Fruit fly (Drosophila melanogaster) whole organism: Measurements from ENCODE around the gene Cyp313a4.

Source experiments
- CG8478 ChIP-seq: fragments of >200 bp; optimal IDR thresholded peaks from 2 replicates; lab custom pipeline; 2018; ENCODE audit warnings: inconsistent platforms
- Dll ChIP-seq: fragments of >200 bp; optimal IDR thresholded peaks from 2 replicates; lab custom pipeline; 2017
- EcR ChIP-seq, 2 experiments: fragments of >200 bp; optimal IDR thresholded peaks; 2 replicates each; lab custom pipeline; 2017; ENCODE audit warnings: missing biosample characterization in 2 of 2, missing genetic modification characterization in 2 of 2, missing genetic modification reagents in 2 of 2
- pan ChIP-seq: fragments of >200 bp; optimal IDR thresholded peaks from 2 replicates; lab custom pipeline; 2017
- psq ChIP-seq: fragments of >200 bp; optimal IDR thresholded peaks from 2 replicates; lab custom pipeline; 2017
- usp ChIP-seq: fragments of >200 bp; optimal IDR thresholded peaks from 2 replicates; lab custom pipeline; 2017; ENCODE audit warnings: missing biosample characterization, missing genetic modification characterization, mixed read lengths

Gene Cyp313a4

DNA sequence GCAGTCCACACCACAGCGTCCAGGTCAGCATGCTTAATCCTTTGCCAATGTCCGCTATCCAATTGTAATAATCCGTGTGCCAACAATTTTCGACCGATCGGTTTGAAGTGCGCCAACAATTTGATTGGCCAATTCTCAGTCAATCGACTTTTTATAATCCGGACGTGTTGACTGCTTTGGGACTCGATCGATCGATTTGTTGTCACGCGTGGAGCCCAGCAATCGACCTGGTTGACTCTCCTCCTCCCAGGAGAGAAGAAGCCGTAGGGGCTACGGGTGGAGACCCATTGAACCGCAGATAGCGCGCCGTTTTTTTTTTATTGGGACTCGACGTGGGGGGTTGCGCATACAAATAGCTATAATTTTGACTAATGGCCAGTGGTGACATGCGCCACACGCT lies at the start of gene Cyp313a4:
TSS of gene Cyp313a4 (minus strand) at position 101 of the 400 bp plus-strand sequence.
- TF ChIP-seq CG8478 (lab: Kevin White, UChicago), result no peak
- no peak for TF ChIP-seq pan (lab: Kevin White, UChicago)
- no peak for TF ChIP-seq Dll (lab: Kevin White, UChicago)
- no peak for TF ChIP-seq usp (GFP tag; lab: Kevin White, UChicago)
- no peak for TF ChIP-seq EcR (GFP tag; optimal IDR thresholded peaks at IDR 0.05; lab: Kevin White, UChicago)
- TF ChIP-seq psq, result no peak

DNA sequence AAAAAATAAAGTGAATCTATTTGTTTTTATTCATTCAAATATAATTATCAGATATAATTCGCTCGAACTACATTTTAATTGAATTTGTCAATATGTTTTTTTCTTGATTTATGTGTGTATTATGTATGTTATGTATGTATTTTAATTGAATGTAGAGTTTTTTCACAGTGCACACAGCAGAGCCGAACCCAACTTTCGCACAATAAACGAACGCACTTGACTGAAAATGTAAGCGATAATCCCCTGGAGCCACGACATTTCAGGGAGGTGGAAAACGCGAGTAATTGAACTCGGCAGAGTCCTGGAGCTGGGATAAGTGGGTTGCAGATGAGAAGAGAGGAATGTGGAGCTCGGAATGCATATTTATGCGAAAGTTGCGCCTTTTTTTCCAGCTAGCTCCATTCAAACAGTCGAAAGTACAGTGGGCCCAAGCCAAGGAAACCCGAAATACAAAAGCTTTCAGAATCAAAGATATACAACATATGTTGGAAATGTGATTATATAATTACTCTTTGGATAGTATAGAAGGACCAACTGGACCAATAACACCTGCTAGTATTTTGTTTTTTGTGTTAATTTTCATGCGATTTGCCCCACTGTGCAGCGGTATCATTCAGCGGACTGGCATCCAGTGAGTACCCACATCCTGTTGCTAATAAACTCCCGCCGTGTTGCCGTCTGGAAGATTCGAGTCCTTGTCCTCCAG lies 46.9 kb upstream of the Cyp313a4 start:
- TF ChIP-seq pan (lab: Kevin White, UChicago) (no peak), EcR (GFP tag; optimal IDR thresholded peaks at IDR 0.05; lab: Kevin White, UChicago) (no peak), usp (GFP tag; lab: Kevin White, UChicago) (no peak), CG8478 (lab: Kevin White, UChicago) (no peak), Dll (lab: Kevin White, UChicago) (no peak), psq (no peak)

- TF ChIP-seq Dll (lab: Kevin White, UChicago) (no peak), usp (GFP tag; lab: Kevin White, UChicago) (no peak), psq (no peak), CG8478 (lab: Kevin White, UChicago) (no peak), pan (lab: Kevin White, UChicago) (no peak), EcR (GFP tag; optimal IDR thresholded peaks at IDR 0.05; lab: Kevin White, UChicago) (no peak)
These were observed 42.6 kb upstream of the Cyp313a4 start for dm6 chr3R:12723759-12724158.

dm6 chr3R:12722392-12722914 lies 41.3 kb upstream of the Cyp313a4 start, which contains the start of gene Men:
Men (minus strand) TSS chr3R:12722442.
- TF ChIP-seq EcR (GFP tag; optimal IDR thresholded peaks at IDR 0.05; lab: Kevin White, UChicago), result no peak
- no peak for TF ChIP-seq usp (GFP tag; lab: Kevin White, UChicago)
- no peak for TF ChIP-seq psq
- no peak for TF ChIP-seq CG8478 (lab: Kevin White, UChicago)
- no peak for TF ChIP-seq pan (lab: Kevin White, UChicago)
- no peak for TF ChIP-seq Dll (lab: Kevin White, UChicago)

DNA sequence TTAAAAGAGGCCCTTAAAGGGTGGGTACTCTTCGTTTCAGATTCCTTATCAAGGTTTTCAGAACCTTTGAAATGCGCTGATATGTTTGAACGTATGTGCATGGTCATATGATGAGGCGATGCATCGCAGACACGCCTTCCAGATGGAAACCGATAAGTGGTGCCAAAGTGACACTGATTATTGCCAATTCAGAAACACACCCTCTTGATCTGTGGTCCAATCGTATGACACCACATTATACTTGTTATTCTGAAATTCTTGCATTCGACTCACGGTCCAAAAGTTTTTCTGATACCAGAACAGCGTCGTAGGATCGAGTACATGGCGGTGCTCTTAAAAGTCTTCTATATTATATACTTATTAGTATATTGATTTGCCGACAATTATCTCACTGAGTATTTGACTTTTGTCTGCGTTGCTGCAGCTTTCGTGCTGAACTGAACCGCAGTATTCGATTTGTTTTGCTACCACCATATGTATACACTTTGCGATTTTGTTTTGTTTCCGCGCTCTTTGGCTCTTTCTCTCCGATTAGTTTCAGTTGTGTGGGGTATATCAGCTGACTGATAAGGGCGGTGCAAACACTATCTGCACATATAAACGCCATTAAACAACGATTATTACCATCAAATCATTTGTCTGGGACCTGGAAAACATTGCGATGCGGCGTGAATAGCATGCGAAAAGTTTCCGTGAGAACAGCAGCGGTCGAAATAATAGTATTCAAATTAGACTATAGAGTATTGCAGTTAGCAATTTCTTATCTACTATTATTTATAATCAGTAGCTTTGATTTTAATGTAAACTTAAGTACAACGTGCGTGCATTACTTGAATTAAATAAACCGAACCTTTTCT lies 39.4 kb upstream of the Cyp313a4 start:
- TF ChIP-seq psq, result no peak
- no peak for TF ChIP-seq pan (lab: Kevin White, UChicago)
- TF ChIP-seq CG8478 (lab: Kevin White, UChicago), result no peak

- TF ChIP-seq usp (GFP tag; lab: Kevin White, UChicago), result no peak
- no peak for TF ChIP-seq Dll (lab: Kevin White, UChicago)
- TF ChIP-seq CG8478 (lab: Kevin White, UChicago), result no peak
- no peak for TF ChIP-seq pan (lab: Kevin White, UChicago)
- TF ChIP-seq psq, result no peak
- no peak for TF ChIP-seq EcR (GFP tag; optimal IDR thresholded peaks at IDR 0.05; lab: Kevin White, UChicago)
These were observed 38.6 kb upstream of the Cyp313a4 start for dm6 chr3R:12719627-12720343.

dm6 chr3R:12718536-12719033 lies 37.4 kb upstream of the Cyp313a4 start:
- no peak for TF ChIP-seq EcR (GFP tag; optimal IDR thresholded peaks at IDR 0.05; lab: Kevin White, UChicago)
- no peak for TF ChIP-seq usp (GFP tag; lab: Kevin White, UChicago)
- TF ChIP-seq psq, result no peak
- TF ChIP-seq CG8478 (lab: Kevin White, UChicago), result no peak
- TF ChIP-seq pan (lab: Kevin White, UChicago), result no peak
- TF ChIP-seq Dll (lab: Kevin White, UChicago), result no peak

dm6 chr3R:12717588-12718535 lies 36.7 kb upstream of the Cyp313a4 start:
- no peak for TF ChIP-seq psq
- no peak for TF ChIP-seq usp (GFP tag; lab: Kevin White, UChicago)
- no peak for TF ChIP-seq EcR (GFP tag; optimal IDR thresholded peaks at IDR 0.05; lab: Kevin White, UChicago)
- TF ChIP-seq Dll (lab: Kevin White, UChicago), result no peak
- TF ChIP-seq CG8478 (lab: Kevin White, UChicago), result no peak
- TF ChIP-seq pan (lab: Kevin White, UChicago), result no peak

DNA sequence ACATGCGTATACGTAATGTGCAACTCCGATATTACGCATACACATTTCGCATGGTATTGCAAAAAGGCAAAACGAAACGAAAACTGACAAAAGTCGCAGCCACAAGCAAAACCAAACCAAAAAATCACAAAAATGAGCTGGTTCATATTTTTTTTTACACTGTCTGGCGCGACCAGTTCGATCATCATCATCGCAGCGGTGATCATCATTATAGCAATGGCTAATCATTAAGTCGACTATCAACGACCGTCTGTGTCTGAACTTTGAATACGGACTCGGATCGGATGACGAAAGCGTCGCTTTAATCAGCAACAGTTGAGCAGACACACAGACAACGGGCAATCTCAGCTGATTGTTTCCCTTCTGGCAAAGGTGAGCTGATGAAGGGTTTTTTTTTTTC lies 35.7 kb upstream of the Cyp313a4 start:
- TF ChIP-seq EcR (GFP tag; optimal IDR thresholded peaks at IDR 0.05; lab: Kevin White, UChicago) (no peak), CG8478 (lab: Kevin White, UChicago) (no peak), Dll (lab: Kevin White, UChicago) (no peak), usp (GFP tag; lab: Kevin White, UChicago) (no peak), psq (no peak), pan (lab: Kevin White, UChicago) (no peak)

DNA sequence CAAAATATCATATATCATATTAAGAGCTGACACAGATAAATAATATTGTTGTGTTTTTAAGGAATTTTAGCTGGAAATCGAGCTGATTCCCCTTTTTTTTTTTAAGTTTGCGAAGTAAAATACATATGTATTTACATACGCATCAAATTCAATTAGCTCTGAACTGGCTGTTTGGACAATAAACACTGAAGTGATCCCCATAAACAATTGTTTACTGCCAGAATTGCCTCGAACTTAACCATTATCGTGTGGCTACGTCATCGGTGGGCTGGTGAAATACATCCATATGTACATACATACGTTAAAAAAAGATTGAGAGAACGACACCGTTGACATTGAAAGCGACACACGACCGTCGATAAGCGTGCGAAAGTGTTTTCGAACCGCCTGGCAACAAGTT lies 35.1 kb upstream of the Cyp313a4 start:
- no peak for TF ChIP-seq CG8478 (lab: Kevin White, UChicago)
- no peak for TF ChIP-seq Dll (lab: Kevin White, UChicago)
- TF ChIP-seq pan (lab: Kevin White, UChicago), result no peak
- TF ChIP-seq psq, result no peak
- no peak for TF ChIP-seq usp (GFP tag; lab: Kevin White, UChicago)
- TF ChIP-seq EcR (GFP tag; optimal IDR thresholded peaks at IDR 0.05; lab: Kevin White, UChicago), result no peak
